Worm (Caenorhabditis elegans): ENCODE data around the gene col-179.

The col-179 gene

ce11 chrX:11243604-11244003 is 42.3 kb downstream of the col-179 start:
- no peak for TF ChIP-seq tbx-11 (GFP tag; IDR thresholded peaks at IDR 0.05)

DNA sequence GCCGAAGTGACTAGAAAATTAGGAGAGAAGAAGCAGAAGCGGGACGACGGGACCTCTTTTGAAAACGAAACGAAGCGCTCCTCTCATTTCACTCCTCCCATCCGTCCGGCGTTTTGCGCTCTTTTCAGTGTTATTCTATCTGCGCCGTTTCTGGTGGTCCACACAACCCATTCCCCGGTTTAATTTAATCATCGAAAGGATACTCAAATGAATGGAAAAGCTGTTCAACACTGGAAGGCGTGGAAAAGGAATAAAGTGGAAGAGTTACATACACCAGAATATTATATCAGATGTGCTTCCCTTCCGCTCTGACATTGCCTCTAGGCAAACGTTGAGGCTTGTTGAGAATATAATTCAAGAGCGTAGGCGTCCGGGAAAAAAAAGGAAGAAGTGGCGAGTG is 43.8 kb downstream of the col-179 start:
- no peak for TF ChIP-seq tbx-11 (GFP tag; IDR thresholded peaks at IDR 0.05)
- TF ChIP-seq ceh-36 (tag; optimal IDR thresholded peaks at IDR 0.05) = no peak
- no peak for TF ChIP-seq aly-1 (tag; optimal IDR thresholded peaks at IDR 0.05)
- TF ChIP-seq flt-1 (GFP tag; IDR thresholded peaks at IDR 0.05) = no peak
- no peak for TF ChIP-seq ama-1 (optimal IDR thresholded peaks at IDR 0.05)
- TF ChIP-seq ceh-13 (GFP tag; optimal IDR thresholded peaks at IDR 0.05) = no peak
- no peak for TF ChIP-seq hnd-1 (tag; optimal IDR thresholded peaks at IDR 0.05)
- no peak for TF ChIP-seq scrt-1 (GFP tag; IDR thresholded peaks at IDR 0.05)
- no peak for TF ChIP-seq B0310.2 (tag; optimal IDR thresholded peaks at IDR 0.05)
- no peak for TF ChIP-seq tra-4 (tag; optimal IDR thresholded peaks at IDR 0.05)
- TF ChIP-seq hmbx-1 (tag; optimal IDR thresholded peaks at IDR 0.05) = no peak
- no peak for TF ChIP-seq F13C5.2 (tag; optimal IDR thresholded peaks at IDR 0.05)
- no peak for TF ChIP-seq tbx-37 (GFP tag; conservative IDR thresholded peaks at IDR 0.05)

ce11 chrX:11248083-11248482 is 46.8 kb downstream of the col-179 start:
- TF ChIP-seq ama-1 (optimal IDR thresholded peaks at IDR 0.05) (no peak), ets-7 (tag; optimal IDR thresholded peaks at IDR 0.05) (no peak), hmg-4 (GFP tag; optimal IDR thresholded peaks at IDR 0.05) (peak; percentile 46)

- TF ChIP-seq flt-1 (GFP tag; IDR thresholded peaks at IDR 0.05) (no peak), B0310.2 (tag; optimal IDR thresholded peaks at IDR 0.05) (no peak), aly-1 (tag; optimal IDR thresholded peaks at IDR 0.05) (no peak), scrt-1 (GFP tag; IDR thresholded peaks at IDR 0.05) (no peak), tra-4 (tag; optimal IDR thresholded peaks at IDR 0.05) (no peak), hmg-4 (GFP tag; optimal IDR thresholded peaks at IDR 0.05) (no peak)
These were observed 48.1 kb downstream of the col-179 start for ce11 chrX:11249392-11249791.

DNA sequence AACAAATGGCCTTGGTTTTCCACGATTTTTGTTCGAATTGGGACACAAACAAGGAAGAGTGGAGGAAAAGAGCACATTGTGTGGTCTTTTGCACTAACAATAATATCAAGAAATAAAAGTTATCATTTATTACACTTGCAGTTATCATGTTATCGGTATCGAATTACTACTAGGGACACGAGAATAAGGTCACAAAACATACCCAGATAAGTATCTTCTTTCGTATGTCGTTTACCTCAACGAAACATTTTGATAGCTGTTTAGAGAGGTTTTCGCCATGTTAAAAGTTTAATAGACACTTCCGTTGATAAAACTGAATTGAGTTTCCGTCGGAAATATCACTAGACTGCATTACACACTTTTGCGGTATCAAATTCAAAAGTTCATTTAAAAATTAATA is 49.7 kb downstream of the col-179 start:
- TF ChIP-seq hmbx-1 (tag; optimal IDR thresholded peaks at IDR 0.05) (no peak), flt-1 (GFP tag; IDR thresholded peaks at IDR 0.05) (no peak), hmg-4 (GFP tag; optimal IDR thresholded peaks at IDR 0.05) (no peak), sea-1 (GFP tag; conservative IDR thresholded peaks at IDR 0.05) (no peak), ceh-13 (GFP tag; optimal IDR thresholded peaks at IDR 0.05) (no peak), scrt-1 (GFP tag; IDR thresholded peaks at IDR 0.05) (no peak), F13C5.2 (tag; optimal IDR thresholded peaks at IDR 0.05) (no peak), tbx-11 (GFP tag; IDR thresholded peaks at IDR 0.05) (no peak)

DNA sequence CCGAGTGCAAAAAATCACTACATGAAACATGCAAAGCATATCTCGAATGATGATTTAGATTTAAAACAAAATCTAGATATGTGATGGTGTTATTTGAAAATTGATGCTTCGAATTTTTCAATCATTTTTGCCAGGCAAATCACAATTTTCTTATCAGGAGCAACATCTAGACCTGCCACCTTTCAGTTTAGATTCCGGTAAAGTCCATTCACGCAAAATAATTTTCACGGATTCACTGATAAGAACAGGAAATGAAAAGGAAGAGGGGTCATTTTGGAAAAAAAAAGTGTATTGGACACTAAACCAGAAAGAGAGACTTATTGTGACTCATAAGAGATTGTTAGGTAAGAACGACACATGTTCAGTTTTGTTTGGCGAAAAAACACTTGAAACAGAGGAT is 50.7 kb downstream of the col-179 start:
- no peak for TF ChIP-seq B0310.2 (tag; optimal IDR thresholded peaks at IDR 0.05)
- TF ChIP-seq flt-1 (GFP tag; IDR thresholded peaks at IDR 0.05) = no peak
- TF ChIP-seq hnd-1 (tag; optimal IDR thresholded peaks at IDR 0.05) = no peak
- TF ChIP-seq F13C5.2 (tag; optimal IDR thresholded peaks at IDR 0.05) = no peak
- TF ChIP-seq sea-1 (GFP tag; conservative IDR thresholded peaks at IDR 0.05) = no peak
- TF ChIP-seq tbx-11 (GFP tag; IDR thresholded peaks at IDR 0.05) = no peak
- no peak for TF ChIP-seq ets-7 (tag; optimal IDR thresholded peaks at IDR 0.05)
- no peak for TF ChIP-seq ceh-36 (tag; optimal IDR thresholded peaks at IDR 0.05)
- no peak for TF ChIP-seq hmbx-1 (tag; optimal IDR thresholded peaks at IDR 0.05)
- no peak for TF ChIP-seq hmg-4 (GFP tag; optimal IDR thresholded peaks at IDR 0.05)
- no peak for TF ChIP-seq ceh-13 (GFP tag; optimal IDR thresholded peaks at IDR 0.05)
- no peak for TF ChIP-seq aly-1 (tag; optimal IDR thresholded peaks at IDR 0.05)
- no peak for TF ChIP-seq pes-1 (GFP tag; IDR thresholded peaks at IDR 0.05)
- TF ChIP-seq tbx-37 (GFP tag; conservative IDR thresholded peaks at IDR 0.05) = no peak
- no peak for TF ChIP-seq scrt-1 (GFP tag; IDR thresholded peaks at IDR 0.05)
